Worm (Caenorhabditis elegans) whole organism, midembryonic: Measurements from ENCODE around the gene C17A2.7.

Experiments
- klf-2 ChIP-seq: fragments of 200-800 bp; sonication (Bioruptor generic); conservative IDR thresholded peaks from 2 replicates; pipeline ENCODE4 v1.3.6; 2022; ENCODE audit warnings: missing genetic modification reagents, missing genetic modification characterization, missing compliant biosample characterization
- ref-1 ChIP-seq: fragments of 200-800 bp; sonication (Bioruptor generic); conservative IDR thresholded peaks from 2 replicates; pipeline ENCODE4 v1.3.6; 2022; ENCODE audit warnings: missing genetic modification reagents, missing genetic modification characterization, missing compliant biosample characterization

DNA sequence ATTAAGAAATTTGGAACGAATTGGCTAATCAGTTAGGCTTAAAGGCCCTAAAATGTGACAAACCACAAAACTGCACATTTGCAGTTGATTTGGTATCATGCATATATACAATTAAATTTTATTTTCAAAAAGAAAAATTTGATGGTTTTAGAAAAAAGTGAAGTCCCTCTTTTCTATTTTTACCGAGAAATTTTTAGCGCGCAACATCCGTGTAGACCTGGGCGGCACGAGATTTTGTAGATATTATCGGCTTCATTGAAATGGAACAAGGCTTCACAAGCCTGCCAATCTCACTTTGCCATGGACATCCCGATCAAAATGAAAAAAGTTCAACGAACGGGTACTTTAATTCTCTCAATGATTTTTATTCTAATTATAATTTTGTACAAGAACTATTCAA lies 2.8 kb upstream of the C17A2.7 start, which contains the start of gene C17A2.2:
- TF ChIP-seq ref-1 (no peak), klf-2 (GFP tag; lab: Robert Waterston, UW) (no peak)
